Fruit fly (Drosophila melanogaster) whole organism, pupa: ENCODE measurements around the gene ND-B18.

Source experiments
- CG10348 ChIP-seq: fragments of 200-800 bp; sonication (Bioruptor generic); IDR thresholded peaks from 2 replicates; pipeline ENCODE4 v1.3.6; 2022; ENCODE audit warnings: missing biosample characterization, missing genetic modification characterization
- CG12605 ChIP-seq: fragments of 200-800 bp; sonication (Bioruptor generic); IDR thresholded peaks from 2 replicates; pipeline ENCODE4 v1.3.6; 2022; ENCODE audit warnings: missing biosample characterization, missing genetic modification characterization
- CG13204 ChIP-seq: fragments of 200-800 bp; sonication (Bioruptor generic); optimal IDR thresholded peaks from 2 replicates; lab custom pipeline; 2018; ENCODE audit warnings: missing biosample characterization, mild to moderate bottlenecking, missing genetic modification characterization, moderate library complexity
- CG14655 ChIP-seq: fragments of 200-800 bp; sonication (Bioruptor generic); optimal IDR thresholded peaks from 3 replicates; lab custom pipeline; 2017; ENCODE audit warnings: mild to moderate bottlenecking, missing biosample characterization, missing genetic modification reagents, missing genetic modification characterization
- CG15710 ChIP-seq: fragments of 200-800 bp; sonication (Bioruptor generic); optimal IDR thresholded peaks from 2 replicates; lab custom pipeline; 2018; ENCODE audit warnings: missing biosample characterization, mild to moderate bottlenecking, missing genetic modification characterization, moderate library complexity
- CG17806 ChIP-seq: fragments of 200-800 bp; sonication (Bioruptor generic); optimal IDR thresholded peaks from 2 replicates; lab custom pipeline; 2018; ENCODE audit warnings: missing biosample characterization, mild to moderate bottlenecking, missing genetic modification characterization, moderate library complexity
- CG32121 ChIP-seq: fragments of 200-800 bp; sonication (Bioruptor generic); IDR thresholded peaks from 2 replicates; pipeline ENCODE4 v1.3.6; 2022; ENCODE audit warnings: missing biosample characterization, missing genetic modification characterization
- CG34367 ChIP-seq: fragments of 200-800 bp; sonication (Bioruptor generic); optimal IDR thresholded peaks from 2 replicates; lab custom pipeline; 2018; ENCODE audit warnings: missing biosample characterization, mild to moderate bottlenecking, missing genetic modification characterization
- CG4496 ChIP-seq: fragments of 200-800 bp; sonication (Bioruptor generic); IDR thresholded peaks from 3 replicates; pipeline ENCODE4 v1.3.6; 2022; ENCODE audit warnings: missing biosample characterization, missing genetic modification characterization
- CG8159 ChIP-seq: fragments of 200-800 bp; sonication (Bioruptor generic); optimal IDR thresholded peaks from 3 replicates; lab custom pipeline; 2018; ENCODE audit warnings: missing biosample characterization, mild to moderate bottlenecking, missing genetic modification characterization, moderate library complexity
- CG8301 ChIP-seq: fragments of 200-800 bp; sonication (Bioruptor generic); optimal IDR thresholded peaks from 2 replicates; lab custom pipeline; 2018; ENCODE audit warnings: missing biosample characterization, mild to moderate bottlenecking, missing genetic modification characterization
- CG9948 ChIP-seq: fragments of 200-800 bp; sonication (Bioruptor generic); optimal IDR thresholded peaks from 2 replicates; lab custom pipeline; 2018; ENCODE audit warnings: missing biosample characterization, mild to moderate bottlenecking, missing genetic modification characterization, moderate library complexity
- D1 ChIP-seq: fragments of 200-800 bp; sonication (Bioruptor generic); optimal IDR thresholded peaks from 2 replicates; lab custom pipeline; 2018; ENCODE audit warnings: missing biosample characterization, mild to moderate bottlenecking, missing genetic modification characterization, moderate library complexity
- EcR ChIP-seq: fragments of 200-800 bp; sonication (Bioruptor generic); optimal IDR thresholded peaks from 3 replicates; lab custom pipeline; 2019; ENCODE audit warnings: missing biosample characterization, missing genetic modification characterization, mild to moderate bottlenecking, moderate library complexity, missing genetic modification reagents
- Ets98B ChIP-seq: fragments of 200-800 bp; sonication (Bioruptor generic); IDR thresholded peaks from 2 replicates; pipeline ENCODE4 v1.3.6; 2022; ENCODE audit warnings: missing biosample characterization, missing genetic modification characterization
- Pif1A ChIP-seq: fragments of 200-800 bp; sonication (Bioruptor generic); optimal IDR thresholded peaks from 3 replicates; lab custom pipeline; 2016; ENCODE audit warnings: missing biosample characterization, missing genetic modification characterization
- Pif1B ChIP-seq: fragments of 200-800 bp; sonication (Bioruptor generic); optimal IDR thresholded peaks from 3 replicates; lab custom pipeline; 2016; ENCODE audit warnings: missing biosample characterization, missing genetic modification characterization
- Snoo ChIP-seq: fragments of 200-800 bp; sonication (Bioruptor generic); optimal IDR thresholded peaks from 3 replicates; lab custom pipeline; 2017; ENCODE audit warnings: missing biosample characterization, mild to moderate bottlenecking, missing genetic modification characterization, inconsistent platforms
- fd96Ca ChIP-seq: fragments of 200-800 bp; sonication (Bioruptor generic); IDR thresholded peaks from 3 replicates; pipeline ENCODE4 v1.3.6; 2022; ENCODE audit warnings: missing biosample characterization, missing genetic modification characterization
- gl ChIP-seq: fragments of 200-800 bp; sonication (Bioruptor generic); optimal IDR thresholded peaks from 2 replicates; lab custom pipeline; 2018; ENCODE audit warnings: missing biosample characterization, mild to moderate bottlenecking, missing genetic modification characterization
- rn ChIP-seq: fragments of 200-800 bp; sonication (Bioruptor generic); IDR thresholded peaks from 2 replicates; pipeline ENCODE4 v1.3.6; 2022; ENCODE audit warnings: missing biosample characterization, missing genetic modification characterization

ND-B18 gene

DNA sequence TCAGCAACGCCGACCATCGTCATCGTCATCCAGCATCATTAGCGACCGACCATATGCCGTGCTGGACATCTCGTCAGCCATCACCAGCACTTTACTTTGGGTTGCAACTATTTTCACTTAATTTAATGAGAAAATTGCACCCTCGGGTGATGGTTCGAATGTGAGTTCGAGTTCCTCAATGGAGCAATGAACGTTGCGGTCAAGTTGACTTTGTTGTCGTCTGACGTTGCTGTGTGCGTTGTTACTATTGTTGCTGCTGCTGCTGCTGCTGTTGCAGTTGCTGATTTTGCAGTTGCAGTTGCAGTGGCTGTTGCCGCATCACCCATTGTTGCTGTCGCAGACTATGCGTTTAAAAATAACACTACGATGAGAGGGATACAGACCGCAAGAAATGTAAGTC lies 33.7 kb upstream of the ND-B18 start:
- peak; percentile 37 for TF ChIP-seq CG13204 (GFP tag; lab: Kevin White, UChicago)
- no peak for TF ChIP-seq Pif1B (GFP tag; lab: Kevin White, UChicago)
- no peak for TF ChIP-seq CG32121 (GFP tag; lab: Robert Waterston, UW)
- peak; percentile 89 for TF ChIP-seq EcR (GFP tag; lab: Kevin White, UChicago)

DNA sequence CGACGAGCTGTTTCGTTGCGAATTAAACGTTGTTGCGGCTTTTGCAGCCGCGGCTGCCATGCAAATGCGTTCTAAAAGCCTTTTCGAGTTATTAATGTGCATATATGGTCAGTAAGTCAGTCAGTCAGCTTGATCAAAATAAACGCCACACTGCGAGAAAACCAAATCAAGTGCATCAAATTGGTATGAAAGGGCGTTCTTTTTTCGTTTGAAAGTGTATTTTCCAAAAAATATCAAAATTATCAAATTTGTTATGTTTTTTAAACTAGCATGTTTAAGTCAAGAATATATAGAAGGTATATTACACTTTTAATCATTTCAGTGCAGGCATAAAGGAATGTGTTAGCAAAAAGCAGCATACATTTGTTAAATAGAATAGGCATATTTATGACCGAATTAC lies 21.0 kb upstream of the ND-B18 start:
- TF ChIP-seq D1 (tag; lab: Kevin White, UChicago): no peak
- peak; percentile 8 for TF ChIP-seq CG8159 (tag; lab: Kevin White, UChicago)
- TF ChIP-seq gl (tag; lab: Kevin White, UChicago): no peak
- 0 out of 3 replicates have a peak, but pooled peaks have one; percentile 7 for TF ChIP-seq fd96Ca (GFP tag; lab: Robert Waterston, UW)
- TF ChIP-seq CG4496 (GFP tag; lab: Robert Waterston, UW): peak; percentile 68; the same call in 2 of the 3 replicates
- TF ChIP-seq Pif1B (GFP tag; lab: Kevin White, UChicago): no peak
- peak; percentile 27 for TF ChIP-seq Ets98B (GFP tag; lab: Robert Waterston, UW)
- no peak for TF ChIP-seq CG13204 (GFP tag; lab: Kevin White, UChicago)
- no peak for TF ChIP-seq CG34367
- TF ChIP-seq rn (GFP tag; lab: Robert Waterston, UW): no peak
- peak; percentile 7 for TF ChIP-seq CG14655 (GFP tag; lab: Kevin White, UChicago)
- TF ChIP-seq EcR (GFP tag; lab: Kevin White, UChicago): no peak
- TF ChIP-seq Snoo (tag; lab: Kevin White, UChicago): no peak
- TF ChIP-seq CG12605 (GFP tag; lab: Robert Waterston, UW): no peak
- TF ChIP-seq CG15710 (tag; lab: Kevin White, UChicago): no peak
- TF ChIP-seq CG8301 (tag; lab: Kevin White, UChicago): no peak
- TF ChIP-seq CG32121 (GFP tag; lab: Robert Waterston, UW): peak; percentile 62
- TF ChIP-seq CG9948 (tag; lab: Kevin White, UChicago): peak; percentile 2
- TF ChIP-seq CG17806 (tag; lab: Kevin White, UChicago): peak; percentile 34
- no peak for TF ChIP-seq Pif1A
- TF ChIP-seq CG10348 (GFP tag; lab: Robert Waterston, UW): no peak
- TF ChIP-seq, all 21 proteins: peak for 8

DNA sequence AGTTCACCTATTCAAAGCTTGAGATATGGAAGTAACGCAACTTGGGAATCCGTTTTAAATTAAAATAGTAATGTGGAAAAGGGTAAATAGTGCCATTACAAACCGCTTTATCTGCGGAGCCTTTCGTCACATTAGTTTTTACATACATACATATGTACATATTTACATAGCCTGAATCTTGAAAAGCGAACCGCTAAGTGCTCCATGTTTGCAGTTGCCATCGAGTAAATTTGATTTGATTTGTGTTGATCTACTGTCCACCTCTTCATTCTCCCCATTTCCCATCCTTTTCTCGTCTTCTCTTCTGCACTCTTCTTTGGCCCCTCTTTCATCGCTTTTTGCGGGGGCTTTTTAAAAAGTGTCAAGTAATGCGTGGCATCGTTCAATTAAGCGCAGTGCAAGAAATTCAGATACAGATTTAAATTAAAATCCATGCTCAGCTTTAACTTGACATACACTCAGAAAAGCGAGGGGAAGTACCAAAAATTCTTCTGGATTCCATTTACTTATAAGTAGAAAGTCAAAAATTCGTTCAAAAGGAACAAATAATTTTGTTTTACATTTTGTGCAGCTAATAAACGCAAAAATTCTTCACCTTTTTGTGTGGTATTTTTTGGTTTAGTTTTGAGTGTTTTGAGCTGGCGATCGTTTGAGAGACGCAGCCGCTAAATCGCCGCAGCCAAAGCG lies 20.4 kb upstream of the ND-B18 start:
- TF ChIP-seq CG34367: peak; percentile 51
- peak; percentile 65 for TF ChIP-seq CG9948 (tag; lab: Kevin White, UChicago)
- peak; percentile 80 for TF ChIP-seq CG14655 (GFP tag; lab: Kevin White, UChicago)
- peak; percentile 59 for TF ChIP-seq CG8159 (tag; lab: Kevin White, UChicago)
- peak; percentile 89 for TF ChIP-seq CG12605 (GFP tag; lab: Robert Waterston, UW)
- TF ChIP-seq CG8301 (tag; lab: Kevin White, UChicago): peak; percentile 80
- TF ChIP-seq Snoo (tag; lab: Kevin White, UChicago): peak; percentile 53
- TF ChIP-seq Pif1A: peak; percentile 59
- no peak for TF ChIP-seq gl (tag; lab: Kevin White, UChicago)
- peak; percentile 70 for TF ChIP-seq Pif1B (GFP tag; lab: Kevin White, UChicago)
- TF ChIP-seq CG10348 (GFP tag; lab: Robert Waterston, UW): peak; percentile 62; the same call in 1 of the 2 replicates
- peak; percentile 74 for TF ChIP-seq CG17806 (tag; lab: Kevin White, UChicago)
- peak; percentile 90 for TF ChIP-seq CG4496 (GFP tag; lab: Robert Waterston, UW)
- TF ChIP-seq CG15710 (tag; lab: Kevin White, UChicago): peak; percentile 53
- no peak for TF ChIP-seq CG13204 (GFP tag; lab: Kevin White, UChicago)
- peak; percentile 83 for TF ChIP-seq fd96Ca (GFP tag; lab: Robert Waterston, UW)
- TF ChIP-seq Ets98B (GFP tag; lab: Robert Waterston, UW): peak; percentile 88
- TF ChIP-seq rn (GFP tag; lab: Robert Waterston, UW): peak; percentile 75
- peak; percentile 85 for TF ChIP-seq CG32121 (GFP tag; lab: Robert Waterston, UW)
- TF ChIP-seq D1 (tag; lab: Kevin White, UChicago): no peak
- TF ChIP-seq EcR (GFP tag; lab: Kevin White, UChicago): no peak

DNA sequence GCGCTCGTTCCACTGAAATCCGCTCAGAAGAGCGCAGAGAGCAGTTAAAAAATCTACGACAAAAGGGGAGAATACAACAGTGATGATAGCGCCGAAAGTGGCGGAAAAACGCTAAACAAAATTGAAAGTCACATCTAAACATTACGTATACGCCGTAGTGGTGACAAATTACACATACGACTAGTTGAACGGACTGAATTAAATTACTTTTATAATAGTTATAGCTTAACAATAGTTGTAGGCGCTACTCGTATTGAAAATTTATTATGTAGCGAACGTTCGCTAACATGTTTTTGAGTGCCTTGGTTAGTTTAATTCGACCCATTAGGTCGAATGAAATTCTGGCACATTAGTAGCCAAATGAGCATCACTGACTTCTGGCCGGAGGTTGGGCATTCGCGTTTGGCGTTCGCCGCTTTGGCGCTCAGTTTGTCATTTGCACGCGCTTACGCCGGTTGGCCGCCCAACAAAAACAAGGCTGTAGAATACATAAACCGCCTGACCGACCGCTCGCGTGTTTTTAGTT lies 19.8 kb upstream of the ND-B18 start, which contains the start of gene CG5541:
Gene CG5541, plus strand, starts transcription at position 424 of the 526 bp plus-strand sequence.
- no peak; the same call in 2 of the 3 replicates for TF ChIP-seq CG4496 (GFP tag; lab: Robert Waterston, UW)
- peak; percentile 48 for TF ChIP-seq Pif1A
- peak; percentile 7; the same call in 1 of the 2 replicates for TF ChIP-seq CG32121 (GFP tag; lab: Robert Waterston, UW)
- no peak for TF ChIP-seq CG8301 (tag; lab: Kevin White, UChicago)
- TF ChIP-seq CG12605 (GFP tag; lab: Robert Waterston, UW): no peak
- no peak for TF ChIP-seq CG34367
- peak; percentile 12 for TF ChIP-seq Snoo (tag; lab: Kevin White, UChicago)
- TF ChIP-seq CG14655 (GFP tag; lab: Kevin White, UChicago): peak; percentile 34
- TF ChIP-seq CG8159 (tag; lab: Kevin White, UChicago): peak; percentile 40
- no peak for TF ChIP-seq CG13204 (GFP tag; lab: Kevin White, UChicago)
- TF ChIP-seq Pif1B (GFP tag; lab: Kevin White, UChicago): peak; percentile 34
- peak; percentile 35 for TF ChIP-seq CG15710 (tag; lab: Kevin White, UChicago)
- 0 out of 3 replicates have a peak, but pooled peaks have one; percentile 4 for TF ChIP-seq fd96Ca (GFP tag; lab: Robert Waterston, UW)

DNA sequence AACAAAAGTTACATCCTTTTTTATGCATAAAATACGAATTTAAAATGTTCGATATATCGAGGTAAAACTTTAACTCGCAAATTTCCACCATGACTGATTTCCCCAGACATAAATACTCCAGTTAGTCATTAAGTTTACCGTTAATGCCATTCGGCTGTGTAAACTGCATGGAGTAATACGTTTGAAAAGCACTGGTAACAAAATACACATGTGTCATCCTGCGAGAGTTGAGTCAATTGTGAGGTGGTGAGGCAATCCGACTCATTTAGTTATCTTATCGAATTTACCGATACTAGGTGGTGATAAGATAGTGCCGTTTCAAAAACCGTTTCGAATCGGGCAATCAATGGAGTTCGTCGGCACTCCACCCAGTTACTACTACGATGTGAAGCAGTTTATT lies 17.9 kb upstream of the ND-B18 start:
- TF ChIP-seq Pif1A (no peak), Ets98B (GFP tag; lab: Robert Waterston, UW) (no peak)
